Worm (Caenorhabditis elegans): ENCODE results near the gene W06D12.6.

DNA sequence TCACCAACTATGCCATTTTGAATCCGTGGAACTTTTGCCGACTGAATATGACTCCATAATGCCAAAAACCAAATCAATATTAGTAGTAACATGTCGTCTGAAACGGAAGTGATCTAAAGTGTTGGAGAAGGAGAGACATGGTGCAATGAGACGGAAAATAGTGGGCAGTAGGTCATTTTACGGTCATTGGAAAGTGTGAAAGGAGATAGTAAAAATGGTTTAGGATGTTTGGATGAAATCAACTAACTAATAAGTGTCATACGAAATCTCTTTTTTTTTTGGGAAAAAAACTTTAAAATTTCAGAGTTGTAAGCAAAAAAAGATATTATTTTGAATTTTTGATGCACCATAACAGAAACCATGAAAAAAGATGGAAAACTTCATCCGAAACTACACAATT lies 33.9 kb downstream of the W06D12.6 start, which contains the start of gene cutl-4:
- TF ChIP-seq him-1 (tag; optimal IDR thresholded peaks at IDR 0.05) (no peak), dao-5 (tag; optimal IDR thresholded peaks at IDR 0.05) (no peak), W03F9.2 (tag; optimal IDR thresholded peaks at IDR 0.05) (no peak)
